Fruit fly (Drosophila melanogaster) whole organism, embryonic: Measurements from ENCODE around the gene Hsp70Ba.
A peak's percentile ranks its signal among the peaks of the same experiment; 100 is the strongest.

Source experiments
- Ada2b ChIP-seq: fragments of 200-800 bp; sonication (Bioruptor generic); IDR thresholded peaks from 2 replicates; pipeline ENCODE4 v1.3.6; 2022; ENCODE audit warnings: missing biosample characterization, missing genetic modification characterization
- Atf6 ChIP-seq: fragments of 200-800 bp; sonication (Bioruptor generic); IDR thresholded peaks from 2 replicates; pipeline ENCODE4 v1.3.6; 2022; ENCODE audit warnings: missing biosample characterization, missing genetic modification characterization
- B-H1 ChIP-seq: fragments of 200-800 bp; sonication (Bioruptor generic); IDR thresholded peaks from 3 replicates; pipeline ENCODE4 v1.3.6; 2022; ENCODE audit warnings: missing biosample characterization, missing genetic modification characterization
- CG10543 ChIP-seq: fragments of 200-800 bp; sonication (Bioruptor generic); optimal IDR thresholded peaks from 3 replicates; lab custom pipeline; 2017; ENCODE audit warnings: missing biosample characterization, mild to moderate bottlenecking, missing genetic modification characterization, moderate library complexity
- CG10959 ChIP-seq: fragments of 200-800 bp; sonication (Bioruptor generic); IDR thresholded peaks from 2 replicates; pipeline ENCODE4 v1.3.6; 2022; ENCODE audit warnings: missing biosample characterization, missing genetic modification characterization
- CG12219 ChIP-seq: fragments of 200-800 bp; sonication (Bioruptor generic); optimal IDR thresholded peaks from 3 replicates; lab custom pipeline; 2018; ENCODE audit warnings: missing biosample characterization, mild to moderate bottlenecking, missing genetic modification characterization
- CG12769 ChIP-seq: fragments of 200-800 bp; sonication (Bioruptor generic); optimal IDR thresholded peaks from 2 replicates; lab custom pipeline; 2019; ENCODE audit warnings: missing biosample characterization, mild to moderate bottlenecking, missing genetic modification characterization, moderate library complexity
- CG14441 ChIP-seq: fragments of 200-800 bp; sonication (Bioruptor generic); IDR thresholded peaks from 2 replicates; pipeline ENCODE4 v1.3.6; 2022; ENCODE audit warnings: missing biosample characterization, missing genetic modification characterization
- CG1647 ChIP-seq: fragments of 200-800 bp; sonication (Bioruptor generic); optimal IDR thresholded peaks from 3 replicates; lab custom pipeline; 2016; ENCODE audit warnings: missing biosample characterization, missing genetic modification characterization
- CG18262 ChIP-seq: fragments of 200-800 bp; optimal IDR thresholded peaks from 3 replicates; lab custom pipeline; 2019; ENCODE audit warnings: missing biosample characterization, mild to moderate bottlenecking, missing genetic modification characterization, moderate library complexity
- CG3065 ChIP-seq: fragments of 200-800 bp; sonication (Bioruptor generic); optimal IDR thresholded peaks from 2 replicates; lab custom pipeline; 2016; ENCODE audit warnings: missing biosample characterization, missing genetic modification characterization
- CG34224 ChIP-seq: fragments of 200-800 bp; sonication (Bioruptor generic); IDR thresholded peaks from 3 replicates; pipeline ENCODE4 v1.3.6; 2022; ENCODE audit warnings: missing biosample characterization, missing genetic modification characterization; ENCODE audit not compliant: partially characterized antibody
- CG43689 ChIP-seq: fragments of 200-800 bp; sonication (Bioruptor generic); IDR thresholded peaks from 2 replicates; pipeline ENCODE4 v1.3.6; 2022; ENCODE audit warnings: missing biosample characterization, missing genetic modification characterization
- CG5245 ChIP-seq: fragments of 200-800 bp; sonication (Bioruptor generic); optimal IDR thresholded peaks from 3 replicates; lab custom pipeline; 2016; ENCODE audit warnings: missing biosample characterization, missing genetic modification characterization
- CG8290 ChIP-seq, 3 experiments: fragments of 200-800 bp; sonication (Bioruptor generic); optimal IDR thresholded peaks; 2 replicates each; lab custom pipeline; 2016 to 2019; ENCODE audit warnings: missing biosample characterization in 3 of 3, missing genetic modification characterization in 3 of 3, mild to moderate bottlenecking in 2 of 3, moderate library complexity in 1 of 3
- CG8765 ChIP-seq: fragments of 200-800 bp; sonication (Bioruptor generic); IDR thresholded peaks from 2 replicates; pipeline ENCODE4 v1.3.6; 2022; ENCODE audit warnings: missing biosample characterization, missing genetic modification characterization
- CG9932 ChIP-seq: fragments of 200-800 bp; sonication (Bioruptor generic); IDR thresholded peaks from 2 replicates; pipeline ENCODE4 v1.3.6; 2022; ENCODE audit warnings: missing biosample characterization, missing genetic modification characterization
- Dbx ChIP-seq: fragments of 200-800 bp; sonication (Bioruptor generic); IDR thresholded peaks from 3 replicates; pipeline ENCODE4 v1.3.6; 2022; ENCODE audit warnings: missing biosample characterization, missing genetic modification characterization
- Deaf1 ChIP-seq: fragments of 200-800 bp; optimal IDR thresholded peaks from 3 replicates; lab custom pipeline; 2019; ENCODE audit warnings: missing biosample characterization, mild to moderate bottlenecking, missing genetic modification characterization, moderate library complexity
- Dek ChIP-seq: fragments of 200-800 bp; sonication (Bioruptor generic); optimal IDR thresholded peaks from 3 replicates; lab custom pipeline; 2019; ENCODE audit warnings: missing biosample characterization, mild to moderate bottlenecking, missing genetic modification characterization, moderate library complexity
- HLH3B ChIP-seq: fragments of 200-800 bp; sonication (Bioruptor generic); IDR thresholded peaks from 2 replicates; pipeline ENCODE4 v1.3.6; 2022; ENCODE audit warnings: missing biosample characterization, missing genetic modification characterization
- Hr51 ChIP-seq, 2 experiments: fragments of 200-800 bp; sonication (Bioruptor generic); optimal IDR thresholded peaks; 2 replicates in 1 of 2; 3 replicates in 1 of 2; lab custom pipeline; 2016 to 2018; ENCODE audit warnings: missing biosample characterization in 2 of 2, missing genetic modification characterization in 2 of 2, mild to moderate bottlenecking in 1 of 2, moderate library complexity in 1 of 2
- Lpt ChIP-seq: fragments of >200 bp; optimal IDR thresholded peaks from 2 replicates; lab custom pipeline; 2018; ENCODE audit warnings: missing biosample characterization, missing genetic modification characterization
- Mad ChIP-seq: fragments of 200-800 bp; sonication (Bioruptor generic); optimal IDR thresholded peaks from 2 replicates; lab custom pipeline; 2016; ENCODE audit warnings: missing biosample characterization, missing genetic modification characterization
- Med ChIP-seq: fragments of 200-800 bp; sonication (Bioruptor generic); peaks from one replicate; lab custom pipeline; 2016; ENCODE audit warnings: missing biosample characterization, missing genetic modification characterization, mild to moderate bottlenecking, inconsistent platforms, moderate library complexity
- Myb ChIP-seq: fragments of 200-800 bp; sonication (Bioruptor generic); optimal IDR thresholded peaks from 2 replicates; lab custom pipeline; 2016; ENCODE audit warnings: missing biosample characterization, missing genetic modification characterization
- Opbp ChIP-seq: fragments of 200-800 bp; sonication (Bioruptor generic); IDR thresholded peaks from 3 replicates; pipeline ENCODE4 v1.3.6; 2022; ENCODE audit warnings: missing biosample characterization, missing genetic modification characterization; ENCODE audit not compliant: partially characterized antibody
- cas ChIP-seq: fragments of 200-800 bp; sonication (Bioruptor generic); IDR thresholded peaks from 2 replicates; pipeline ENCODE4 v1.3.6; 2022; ENCODE audit warnings: missing biosample characterization, missing genetic modification characterization
- chinmo ChIP-seq: fragments of 200-800 bp; sonication (Bioruptor generic); IDR thresholded peaks from 4 replicates; pipeline ENCODE4 v1.3.6; 2022; ENCODE audit warnings: missing biosample characterization, missing genetic modification characterization; ENCODE audit not compliant: partially characterized antibody
- dmrt11E ChIP-seq: fragments of 200-800 bp; sonication (Bioruptor generic); optimal IDR thresholded peaks from 3 replicates; lab custom pipeline; 2018; ENCODE audit warnings: missing biosample characterization, mild to moderate bottlenecking, missing genetic modification characterization, moderate library complexity
- exex ChIP-seq: fragments of 200-800 bp; sonication (Bioruptor generic); optimal IDR thresholded peaks from 4 replicates; lab custom pipeline; 2018; ENCODE audit warnings: missing biosample characterization, mild to moderate bottlenecking, missing genetic modification characterization, moderate library complexity
- mam ChIP-seq: fragments of 200-800 bp; sonication (Bioruptor generic); optimal IDR thresholded peaks from 3 replicates; lab custom pipeline; 2016; ENCODE audit warnings: missing biosample characterization, missing genetic modification characterization
- nau ChIP-seq: fragments of 200-800 bp; sonication (Bioruptor generic); optimal IDR thresholded peaks from 3 replicates; lab custom pipeline; 2017; ENCODE audit warnings: missing biosample characterization, mild to moderate bottlenecking, missing genetic modification characterization, missing genetic modification reagents
- org-1 ChIP-seq: fragments of 200-800 bp; sonication (Bioruptor generic); optimal IDR thresholded peaks from 2 replicates; lab custom pipeline; 2017; ENCODE audit warnings: missing biosample characterization, missing genetic modification characterization
- pan ChIP-seq, 4 experiments: fragments of >200 bp in 3 of 4; fragments of 200-800 bp in 1 of 4; sonication (Bioruptor generic) in 1 of 4; optimal IDR thresholded peaks in 3 of 4; IDR thresholded peaks in 1 of 4; 2 replicates each; pipeline versions ENCODE4 v1.3.6 to Lab custom; 2017 to 2022; ENCODE audit warnings: missing biosample characterization in 2 of 4, missing genetic modification characterization in 2 of 4, mixed read lengths in 1 of 4
- prd ChIP-seq, 3 experiments: fragments of >200 bp in 2 of 3; fragments of 200-800 bp in 1 of 3; sonication (Bioruptor generic) in 1 of 3; optimal IDR thresholded peaks in 2 of 3; IDR thresholded peaks in 1 of 3; 2 replicates in 2 of 3; 3 replicates in 1 of 3; pipeline versions ENCODE4 v1.3.6 to Lab custom; 2017 to 2022; ENCODE audit warnings: missing biosample characterization in 1 of 3, missing genetic modification characterization in 1 of 3
- row ChIP-seq: fragments of 200-800 bp; sonication (Bioruptor generic); IDR thresholded peaks from 3 replicates; pipeline ENCODE4 v1.3.6; 2022; ENCODE audit warnings: missing biosample characterization, missing genetic modification characterization
- seq ChIP-seq: fragments of 200-800 bp; sonication (Bioruptor generic); IDR thresholded peaks from 2 replicates; pipeline ENCODE4 v1.3.6; 2022; ENCODE audit warnings: missing biosample characterization, missing genetic modification characterization
- sisA ChIP-seq: fragments of 200-800 bp; sonication (Bioruptor generic); IDR thresholded peaks from 2 replicates; pipeline ENCODE4 v1.3.6; 2022; ENCODE audit warnings: missing biosample characterization, missing genetic modification characterization
- so ChIP-seq: fragments of 200-800 bp; sonication (Bioruptor generic); IDR thresholded peaks from 3 replicates; pipeline ENCODE4 v1.3.6; 2022; ENCODE audit warnings: missing biosample characterization, missing genetic modification characterization
- trem ChIP-seq: fragments of 200-800 bp; optimal IDR thresholded peaks from 3 replicates; lab custom pipeline; 2019; ENCODE audit warnings: missing biosample characterization, mild to moderate bottlenecking, missing genetic modification characterization, moderate library complexity
- trh ChIP-seq: fragments of 200-800 bp; sonication (Bioruptor generic); optimal IDR thresholded peaks from 2 replicates; lab custom pipeline; 2016; ENCODE audit warnings: missing biosample characterization, missing genetic modification characterization
- tx ChIP-seq: fragments of 200-800 bp; sonication (Bioruptor generic); optimal IDR thresholded peaks from 2 replicates; lab custom pipeline; 2016; ENCODE audit warnings: missing biosample characterization, missing genetic modification characterization
- vfl ChIP-seq: fragments of 200-800 bp; sonication (Bioruptor generic); optimal IDR thresholded peaks from 2 replicates; lab custom pipeline; 2016; ENCODE audit warnings: missing biosample characterization, missing genetic modification characterization
- zfh2 ChIP-seq: fragments of 200-800 bp; sonication (Bioruptor generic); optimal IDR thresholded peaks from 2 replicates; lab custom pipeline; 2016; ENCODE audit warnings: missing biosample characterization, missing genetic modification characterization

Hsp70Ba gene

DNA sequence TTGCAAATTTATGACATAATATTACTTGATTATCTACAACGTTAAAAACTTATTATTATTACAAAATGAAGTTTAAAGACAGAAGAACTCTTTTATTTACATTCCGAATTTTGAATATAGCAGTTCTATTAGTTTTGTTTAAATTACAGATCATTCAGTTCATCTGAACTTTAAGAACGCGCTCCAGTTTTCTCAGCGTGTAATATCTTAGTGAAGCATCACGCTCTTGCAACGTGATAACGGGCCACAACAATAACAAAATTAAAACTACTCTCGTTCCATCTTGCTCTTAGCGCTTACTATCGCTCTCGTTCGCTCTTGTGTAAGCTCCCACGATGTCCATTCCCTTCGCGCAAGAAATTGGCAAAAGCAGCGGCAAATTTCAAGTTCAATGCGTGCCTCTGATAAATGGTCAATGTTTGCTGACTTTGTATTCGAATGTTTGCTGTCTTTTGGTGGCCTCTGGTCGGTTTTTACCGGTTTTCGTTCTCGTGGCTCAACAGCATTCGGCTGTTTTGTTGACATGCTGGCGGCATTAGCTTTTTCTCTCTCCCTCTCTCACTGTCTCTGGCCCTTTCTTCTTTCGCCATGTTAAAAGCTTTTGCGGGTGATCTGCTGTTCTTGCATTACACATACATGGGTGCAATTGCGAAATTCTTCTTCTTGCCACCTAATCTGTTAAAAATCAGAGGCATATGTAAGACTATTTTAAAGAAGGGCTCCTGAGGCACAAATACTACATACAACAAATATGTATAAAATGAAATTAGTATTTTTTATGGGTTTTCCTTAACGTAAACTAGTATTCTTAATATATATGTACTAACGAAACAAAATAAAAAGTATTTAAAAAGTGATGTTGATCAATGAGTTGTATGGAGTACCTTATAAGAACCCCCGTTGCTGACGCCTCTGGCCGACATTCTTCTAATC is 24.7 kb downstream of the Hsp70Ba start (continued):
- TF ChIP-seq prd (optimal IDR thresholded peaks at IDR 0.05; lab: Kevin White, UChicago), result no peak
- TF ChIP-seq prd (GFP tag; IDR thresholded peaks at IDR 0.05; lab: Robert Waterston, UW), result peak; percentile 16; the same call in 1 of the 3 replicates
- TF ChIP-seq Ada2b, result no peak
- TF ChIP-seq Atf6 (GFP tag; lab: Robert Waterston, UW), result peak; percentile 39
- TF ChIP-seq Myb (GFP tag; lab: Kevin White, UChicago), result no peak
- TF ChIP-seq CG5245, result no peak
- peak; percentile 3 for TF ChIP-seq org-1 (GFP tag; lab: Kevin White, UChicago)
- no peak for TF ChIP-seq vfl

DNA sequence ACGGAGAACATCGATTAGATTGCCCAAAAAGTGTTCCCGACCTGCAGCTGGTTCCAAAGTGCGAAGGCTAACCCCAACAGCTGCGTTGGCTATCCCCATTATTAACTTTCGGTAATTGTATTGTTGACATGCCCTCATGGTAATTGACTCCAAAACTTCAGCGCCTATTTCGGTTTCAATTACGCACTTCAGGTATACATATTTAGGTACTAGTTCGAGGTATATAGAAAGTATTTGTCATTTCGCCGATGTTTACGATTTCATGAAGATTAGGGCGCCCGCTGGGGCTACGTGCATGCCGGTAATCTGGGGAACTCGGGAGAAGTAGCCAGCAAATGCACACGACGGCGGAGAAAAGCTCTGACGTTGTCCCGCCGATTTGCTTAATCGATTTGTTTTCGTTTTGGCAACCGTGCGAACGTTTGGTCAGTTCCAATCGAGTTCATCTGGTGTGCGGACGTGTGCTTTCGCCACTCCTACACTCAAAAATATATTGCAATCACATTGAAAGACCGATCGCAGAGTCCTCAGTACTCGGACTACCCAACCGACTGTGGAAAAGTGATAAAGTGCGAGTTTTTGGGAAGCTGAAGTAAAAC is 26.5 kb downstream of the Hsp70Ba start:
- TF ChIP-seq seq (GFP tag; lab: Robert Waterston, UW) (no peak), Hr51 (GFP tag; optimal IDR thresholded peaks at IDR 0.05; lab: Kevin White, UChicago) (no peak), CG10959 (GFP tag; lab: Robert Waterston, UW) (no peak), CG12769 (tag; lab: Kevin White, UChicago) (peak; percentile 74), Med (GFP tag; lab: Kevin White, UChicago) (peak; percentile 36), zfh2 (GFP tag; lab: Kevin White, UChicago) (no peak), Opbp (GFP tag; lab: Robert Waterston, UW) (no peak), so (GFP tag; lab: Robert Waterston, UW) (no peak), CG8290 (GFP tag; optimal IDR thresholded peaks at IDR 0.05; lab: Kevin White, UChicago) (no peak), CG8290 (tag; optimal IDR thresholded peaks at IDR 0.05; lab: Kevin White, UChicago) (peak in 1 of 2 experiments; percentile 41), tx (GFP tag; lab: Kevin White, UChicago) (no peak), Dbx (GFP tag; lab: Robert Waterston, UW) (no peak), CG34224 (no peak), exex (peak; percentile 58), HLH3B (GFP tag; lab: Robert Waterston, UW) (no peak), Mad (no peak), Dek (tag; lab: Kevin White, UChicago) (no peak), row (GFP tag; lab: Robert Waterston, UW) (no peak), sisA (GFP tag; lab: Robert Waterston, UW) (no peak), pan (optimal IDR thresholded peaks at IDR 0.05; lab: Kevin White, UChicago) (no peak), pan (GFP tag; optimal IDR thresholded peaks at IDR 0.05 in 1 of 2, IDR thresholded peaks at IDR 0.05 in 1 of 2) (peak in 1 of 2 experiments; percentile 15), chinmo (GFP tag; lab: Robert Waterston, UW) (0 out of 4 replicates have a peak, but pooled peaks have one; percentile 76), CG9932 (GFP tag; lab: Robert Waterston, UW) (peak; percentile 24; the same call in 1 of the 2 replicates), Deaf1 (peak; percentile 46), trem (no peak), CG10543 (GFP tag; lab: Kevin White, UChicago) (peak; percentile 37), dmrt11E (tag; lab: Kevin White, UChicago) (no peak), CG8765 (GFP tag; lab: Robert Waterston, UW) (no peak), CG1647 (GFP tag; lab: Kevin White, UChicago) (no peak), CG14441 (no peak), mam (GFP tag; lab: Kevin White, UChicago) (no peak), Lpt (no peak), CG12219 (GFP tag; lab: Kevin White, UChicago) (no peak), B-H1 (GFP tag; lab: Robert Waterston, UW) (no peak), trh (GFP tag; lab: Kevin White, UChicago) (no peak), org-1 (GFP tag; lab: Kevin White, UChicago) (no peak), CG43689 (no peak), cas (GFP tag; lab: Robert Waterston, UW) (no peak), nau (GFP tag; lab: Kevin White, UChicago) (no peak), CG18262 (tag; lab: Kevin White, UChicago) (no peak), CG3065 (GFP tag; lab: Kevin White, UChicago) (no peak)
